Fruit fly (Drosophila melanogaster) whole organism: Measurements from ENCODE around the gene Amacr.

Source experiments
- CG8478 ChIP-seq: fragments of >200 bp; optimal IDR thresholded peaks from 2 replicates; lab custom pipeline; 2018; ENCODE audit warnings: inconsistent platforms
- Dll ChIP-seq: fragments of >200 bp; optimal IDR thresholded peaks from 2 replicates; lab custom pipeline; 2017
- EcR ChIP-seq, 2 experiments: fragments of >200 bp; optimal IDR thresholded peaks; 2 replicates each; lab custom pipeline; 2017; ENCODE audit warnings: missing biosample characterization in 2 of 2, missing genetic modification characterization in 2 of 2, missing genetic modification reagents in 2 of 2
- pan ChIP-seq: fragments of >200 bp; optimal IDR thresholded peaks from 2 replicates; lab custom pipeline; 2017
- psq ChIP-seq: fragments of >200 bp; optimal IDR thresholded peaks from 2 replicates; lab custom pipeline; 2017
- usp ChIP-seq: fragments of >200 bp; optimal IDR thresholded peaks from 2 replicates; lab custom pipeline; 2017; ENCODE audit warnings: missing biosample characterization, missing genetic modification characterization, mixed read lengths

The Amacr gene

dm6 chr2L:20764663-20765062, 12.5 kb upstream of the Amacr start:
- no peak for TF ChIP-seq EcR (GFP tag; optimal IDR thresholded peaks at IDR 0.05; lab: Kevin White, UChicago)

- TF ChIP-seq psq (lab: Kevin White, UChicago) (no peak), usp (GFP tag; lab: Kevin White, UChicago) (no peak), pan (no peak), EcR (GFP tag; optimal IDR thresholded peaks at IDR 0.05; lab: Kevin White, UChicago) (no peak), Dll (lab: Kevin White, UChicago) (no peak), CG8478 (lab: Kevin White, UChicago) (no peak)
These were observed 9.9 kb upstream of the Amacr start for dm6 chr2L:20761951-20762538.

dm6 chr2L:20760956-20761355, 8.8 kb upstream of the Amacr start:
- TF ChIP-seq EcR (GFP tag; optimal IDR thresholded peaks at IDR 0.05; lab: Kevin White, UChicago) (no peak), usp (GFP tag; lab: Kevin White, UChicago) (no peak), pan (no peak), CG8478 (lab: Kevin White, UChicago) (no peak), psq (lab: Kevin White, UChicago) (no peak), Dll (lab: Kevin White, UChicago) (no peak)

dm6 chr2L:20759809-20760485, 7.8 kb upstream of the Amacr start:
- no peak for TF ChIP-seq psq (lab: Kevin White, UChicago)
- TF ChIP-seq Dll (lab: Kevin White, UChicago) = no peak
- no peak for TF ChIP-seq EcR (GFP tag; optimal IDR thresholded peaks at IDR 0.05; lab: Kevin White, UChicago)
- TF ChIP-seq usp (GFP tag; lab: Kevin White, UChicago) = no peak

dm6 chr2L:20758847-20759465, 6.8 kb upstream of the Amacr start:
- TF ChIP-seq CG8478 (lab: Kevin White, UChicago) (no peak), usp (GFP tag; lab: Kevin White, UChicago) (no peak), EcR (GFP tag; optimal IDR thresholded peaks at IDR 0.05; lab: Kevin White, UChicago) (no peak), pan (no peak), psq (lab: Kevin White, UChicago) (no peak), Dll (lab: Kevin White, UChicago) (no peak)

- TF ChIP-seq pan (no peak), EcR (GFP tag; optimal IDR thresholded peaks at IDR 0.05; lab: Kevin White, UChicago) (no peak), psq (lab: Kevin White, UChicago) (no peak), usp (GFP tag; lab: Kevin White, UChicago) (no peak)
These were observed 6.2 kb upstream of the Amacr start for dm6 chr2L:20758188-20758846.

dm6 chr2L:20757808-20758187, 5.7 kb upstream of the Amacr start, which contains the start of the genes Rhau and dia:
TSS of gene Rhau (minus strand) at chr2L:20757985.
TSS of gene dia (plus strand) at chr2L:20758144.
- TF ChIP-seq pan (no peak), psq (lab: Kevin White, UChicago) (no peak), Dll (lab: Kevin White, UChicago) (no peak), CG8478 (lab: Kevin White, UChicago) (no peak), EcR (GFP tag; optimal IDR thresholded peaks at IDR 0.05; lab: Kevin White, UChicago) (no peak), usp (GFP tag; lab: Kevin White, UChicago) (no peak)

dm6 chr2L:20735121-20735855, 16.9 kb downstream of the Amacr start:
- TF ChIP-seq Dll (lab: Kevin White, UChicago) (no peak), EcR (GFP tag; optimal IDR thresholded peaks at IDR 0.05; lab: Kevin White, UChicago) (no peak), usp (GFP tag; lab: Kevin White, UChicago) (no peak), psq (lab: Kevin White, UChicago) (no peak), CG8478 (lab: Kevin White, UChicago) (no peak)

dm6 chr2L:20734687-20735088, 17.5 kb downstream of the Amacr start:
- TF ChIP-seq pan (no peak), CG8478 (lab: Kevin White, UChicago) (no peak)

dm6 chr2L:20734066-20734686, 18.0 kb downstream of the Amacr start, which contains the start of gene TM9SF2:
TSS of gene TM9SF2 (minus strand) at chr2L:20734309.
- no peak for TF ChIP-seq usp (GFP tag; lab: Kevin White, UChicago)

dm6 chr2L:20733025-20733424, 19.1 kb downstream of the Amacr start:
- TF ChIP-seq usp (GFP tag; lab: Kevin White, UChicago) (no peak), EcR (GFP tag; optimal IDR thresholded peaks at IDR 0.05; lab: Kevin White, UChicago) (no peak), pan (no peak), psq (lab: Kevin White, UChicago) (no peak), CG8478 (lab: Kevin White, UChicago) (no peak), Dll (lab: Kevin White, UChicago) (no peak)
